Worm (Caenorhabditis elegans) whole organism, L1 larva: ENCODE data around the gene fntb-1.

Experiments
- aha-1 ChIP-seq: fragments of 150-350 bp; optimal IDR thresholded peaks from 2 replicates; lab custom pipeline; 2014; ENCODE audit warnings: missing biosample characterization, missing genetic modification characterization
- alr-1 ChIP-seq: fragments of 200-800 bp; sonication (Bioruptor generic); optimal IDR thresholded peaks from 2 replicates; lab custom pipeline; 2018; ENCODE audit warnings: borderline replicate concordance, mild to moderate bottlenecking, missing genetic modification characterization, missing compliant biosample characterization
- ama-1 ChIP-seq: fragments of 150-350 bp; optimal IDR thresholded peaks from 2 replicates; lab custom pipeline; 2014
- ceh-88 ChIP-seq: fragments of 200-800 bp; sonication (Bioruptor generic); IDR thresholded peaks from 2 replicates; pipeline ENCODE4 v1.3.6; 2022; ENCODE audit warnings: missing genetic modification characterization, missing compliant biosample characterization
- ceh-90 ChIP-seq: sonication (generic microtip); optimal IDR thresholded peaks from 2 replicates; lab custom pipeline; 2016; ENCODE audit warnings: missing genetic modification characterization, missing compliant biosample characterization
- ces-1 ChIP-seq: fragments of 150-350 bp; optimal IDR thresholded peaks from 2 replicates; lab custom pipeline; 2014; ENCODE audit warnings: missing biosample characterization, missing genetic modification reagents, missing genetic modification characterization
- efl-1 ChIP-seq, 4 experiments: fragments of 150-350 bp; optimal IDR thresholded peaks in 3 of 4; peaks in 1 of 4; 1 replicate in 1 of 4; 2 replicates in 3 of 4; lab custom pipeline; 2014; ENCODE audit warnings: missing biosample characterization in 2 of 4, missing genetic modification characterization in 2 of 4, missing genetic modification reagents in 2 of 4
- efl-3 ChIP-seq: fragments of 200-800 bp; sonication (Bioruptor generic); optimal IDR thresholded peaks from 2 replicates; lab custom pipeline; 2018; ENCODE audit warnings: mild to moderate bottlenecking, missing genetic modification characterization, missing compliant biosample characterization
- egl-13 ChIP-seq: sonication (generic microtip); optimal IDR thresholded peaks from 2 replicates; lab custom pipeline; 2016; ENCODE audit warnings: missing genotype, missing genetic modification reagents, missing genetic modification characterization, missing compliant biosample characterization
- elt-2 ChIP-seq: sonication (generic microtip); optimal IDR thresholded peaks from 2 replicates; lab custom pipeline; 2016; ENCODE audit warnings: missing genetic modification characterization, mild to moderate bottlenecking, inconsistent platforms, missing compliant biosample characterization, missing genetic modification reagents
- ets-5 ChIP-seq: fragments of 200-800 bp; sonication (Bioruptor generic); IDR thresholded peaks from 2 replicates; pipeline ENCODE4 v1.3.6; 2022; ENCODE audit warnings: missing genetic modification characterization, missing compliant biosample characterization
- fkh-10 ChIP-seq: sonication (generic microtip); optimal IDR thresholded peaks from 2 replicates; lab custom pipeline; 2017; ENCODE audit warnings: missing biosample characterization, missing genetic modification reagents, missing genetic modification characterization
- fkh-4 ChIP-seq: sonication (generic microtip); optimal IDR thresholded peaks from 2 replicates; lab custom pipeline; 2016; ENCODE audit warnings: missing compliant biosample characterization, missing genetic modification characterization, borderline replicate concordance
- fkh-8 ChIP-seq: sonication (generic microtip); optimal IDR thresholded peaks from 2 replicates; lab custom pipeline; 2016; ENCODE audit warnings: mild to moderate bottlenecking, missing genetic modification characterization, missing compliant biosample characterization
- fos-1 ChIP-seq: fragments of 150-350 bp; optimal IDR thresholded peaks from 2 replicates; lab custom pipeline; 2014; ENCODE audit warnings: missing biosample characterization, missing genetic modification characterization
- grh-1 ChIP-seq: fragments of 200-800 bp; sonication (Bioruptor generic); IDR thresholded peaks from 2 replicates; pipeline ENCODE4 v1.3.6; 2022; ENCODE audit warnings: missing genetic modification reagents, missing genetic modification characterization, missing compliant biosample characterization
- isw-1 ChIP-seq: fragments of 200-800 bp; sonication (Bioruptor generic); IDR thresholded peaks from 2 replicates; pipeline ENCODE4 v1.3.6; 2022; ENCODE audit warnings: missing genetic modification characterization, missing compliant biosample characterization
- jun-1 ChIP-seq: fragments of 150-350 bp; optimal IDR thresholded peaks from 2 replicates; lab custom pipeline; 2014; ENCODE audit warnings: missing biosample characterization, missing genetic modification reagents, missing genetic modification characterization
- lin-35 ChIP-seq, 2 experiments: fragments of 150-350 bp; optimal IDR thresholded peaks; 2 replicates each; lab custom pipeline; 2014; ENCODE audit warnings: missing biosample characterization in 2 of 2, missing genetic modification characterization in 2 of 2, missing genetic modification reagents in 2 of 2
- mab-9 ChIP-seq: fragments of 200-800 bp; sonication (Bioruptor generic); IDR thresholded peaks from 2 replicates; pipeline ENCODE4 v1.3.6; 2022; ENCODE audit warnings: missing genetic modification reagents, missing genetic modification characterization, missing compliant biosample characterization
- mef-2 ChIP-seq: fragments of 150-350 bp; optimal IDR thresholded peaks from 2 replicates; lab custom pipeline; 2014; ENCODE audit warnings: missing biosample characterization, missing genetic modification characterization
- mep-1 ChIP-seq: fragments of 150-350 bp; optimal IDR thresholded peaks from 2 replicates; lab custom pipeline; 2014; ENCODE audit warnings: missing biosample characterization, missing genetic modification characterization
- nhr-11 ChIP-seq: fragments of 150-350 bp; optimal IDR thresholded peaks from 2 replicates; lab custom pipeline; 2014; ENCODE audit warnings: missing biosample characterization, missing genetic modification characterization
- nhr-20 ChIP-seq: sonication (generic microtip); optimal IDR thresholded peaks from 2 replicates; lab custom pipeline; 2016; ENCODE audit warnings: mild to moderate bottlenecking, missing genetic modification characterization, missing compliant biosample characterization
- nhr-28 ChIP-seq: fragments of 150-350 bp; optimal IDR thresholded peaks from 2 replicates; lab custom pipeline; 2014; ENCODE audit warnings: missing biosample characterization, missing genetic modification characterization
- nhr-85 ChIP-seq: sonication (generic microtip); peaks from one replicate; lab custom pipeline; 2016; ENCODE audit warnings: missing genetic modification characterization, inconsistent platforms, missing compliant biosample characterization
- pag-3 ChIP-seq: sonication (generic microtip); optimal IDR thresholded peaks from 2 replicates; lab custom pipeline; 2017; ENCODE audit warnings: missing genetic modification characterization, mild to moderate bottlenecking, missing compliant biosample characterization, antibody characterized with exemption, borderline replicate concordance; ENCODE audit not compliant: insufficient read depth
- pqm-1 ChIP-seq: sonication (generic microtip); optimal IDR thresholded peaks from 3 replicates; lab custom pipeline; 2017; ENCODE audit warnings: missing biosample characterization, missing genetic modification characterization
- snpc-4 ChIP-seq: fragments of 150-350 bp; optimal IDR thresholded peaks from 2 replicates; lab custom pipeline; 2014; ENCODE audit warnings: missing biosample characterization, missing genetic modification characterization
- sox-4 ChIP-seq: sonication (generic microtip); optimal IDR thresholded peaks from 2 replicates; lab custom pipeline; 2016; ENCODE audit warnings: missing genetic modification characterization, missing compliant biosample characterization
- sup-37 ChIP-seq: fragments of 200-800 bp; sonication (Bioruptor generic); optimal IDR thresholded peaks from 2 replicates; lab custom pipeline; 2018; ENCODE audit warnings: mild to moderate bottlenecking, missing genetic modification characterization, missing compliant biosample characterization
- unc-62 ChIP-seq: fragments of 150-350 bp; optimal IDR thresholded peaks from 2 replicates; lab custom pipeline; 2014; ENCODE audit warnings: missing biosample characterization, missing genetic modification reagents, missing genetic modification characterization
- unc-98 ChIP-seq: fragments of 200-800 bp; sonication (Bioruptor generic); IDR thresholded peaks from 2 replicates; pipeline ENCODE4 v1.3.6; 2022; ENCODE audit warnings: missing genetic modification characterization, missing compliant biosample characterization
- zag-1 ChIP-seq: fragments of 150-350 bp; optimal IDR thresholded peaks from 2 replicates; lab custom pipeline; 2014; ENCODE audit warnings: missing biosample characterization, missing genetic modification characterization
- ztf-11 ChIP-seq, 2 experiments: sonication (generic microtip); optimal IDR thresholded peaks; 2 replicates each; lab custom pipeline; 2016 to 2017; ENCODE audit warnings: missing genetic modification characterization in 2 of 2, missing biosample characterization in 1 of 2, missing compliant biosample characterization in 1 of 2
- ztf-4 ChIP-seq: fragments of 150-350 bp; optimal IDR thresholded peaks from 2 replicates; lab custom pipeline; 2014; ENCODE audit warnings: missing biosample characterization, missing genetic modification characterization

Gene fntb-1

DNA sequence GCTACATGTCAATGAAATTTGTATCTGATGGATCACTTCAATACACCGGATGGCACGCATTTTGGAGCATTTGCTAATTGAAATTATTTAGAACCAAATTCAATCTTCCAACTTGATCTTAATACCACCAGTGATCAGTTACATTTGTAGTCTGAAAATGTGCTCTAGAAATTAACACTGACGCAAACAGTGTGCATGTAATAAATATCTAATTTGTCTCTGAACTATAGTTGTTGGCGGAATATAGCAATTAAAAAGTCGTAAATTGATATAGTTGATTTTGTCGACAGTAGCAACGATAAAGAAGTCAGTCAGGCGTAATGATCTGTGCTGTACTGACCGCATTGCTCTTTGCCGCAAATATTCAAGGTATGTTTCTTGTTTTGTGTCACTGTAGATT is 24.8 kb downstream of the fntb-1 start, which contains the start of gene clec-227:
TSS of gene clec-227 (plus strand) at position 301 of the 400 bp plus-strand sequence.
- TF ChIP-seq ets-5 (GFP tag; lab: Robert Waterston, UW) = no peak
- TF ChIP-seq fos-1 (tag; lab: Kevin White, UChicago) = no peak
- TF ChIP-seq efl-1 (optimal IDR thresholded peaks at IDR 0.05; lab: Kevin White, UChicago) = no peak
- peak in 1 of 2 experiments; percentile 85 for TF ChIP-seq efl-1 (GFP tag; optimal IDR thresholded peaks at IDR 0.05 in 1 of 2; lab: Kevin White, UChicago)
- TF ChIP-seq nhr-11 = no peak
- TF ChIP-seq zag-1 (tag; lab: Kevin White, UChicago) = no peak
- no peak for TF ChIP-seq mab-9 (GFP tag; lab: Robert Waterston, UW)
- TF ChIP-seq pqm-1 (tag; lab: Kevin White, UChicago) = no peak

DNA sequence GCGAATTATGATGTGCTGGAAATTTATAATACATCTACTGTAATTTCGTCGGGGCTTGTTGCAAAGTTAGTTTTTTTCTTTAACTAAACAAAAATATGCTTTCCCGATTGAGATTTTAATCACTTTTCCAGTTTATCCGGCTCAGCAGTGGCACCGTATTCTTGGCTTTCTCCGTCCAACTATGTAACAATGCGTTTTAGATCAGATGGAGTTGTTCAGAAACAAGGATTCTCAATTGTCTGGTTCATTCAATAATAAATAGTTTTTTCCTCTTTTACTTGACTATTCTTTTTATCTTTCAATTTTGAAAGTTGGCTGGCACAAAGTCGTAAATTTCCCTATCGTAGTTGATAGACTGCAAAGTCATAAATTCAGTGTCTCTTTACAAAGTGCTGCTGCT is 26.6 kb downstream of the fntb-1 start, which contains the start of gene clec-56:
TSS of gene clec-56 (plus strand) at position 301 of the 400 bp plus-strand sequence.
- TF ChIP-seq fos-1 (tag; lab: Kevin White, UChicago) (no peak), fkh-4 (no peak), fkh-10 (no peak), ces-1 (no peak), efl-3 (no peak), nhr-28 (no peak), sup-37 (GFP tag; lab: Kevin White, UChicago) (no peak), aha-1 (no peak), sox-4 (tag; lab: Kevin White, UChicago) (no peak), ceh-88 (GFP tag; lab: Robert Waterston, UW) (no peak), snpc-4 (tag; lab: Kevin White, UChicago) (no peak), egl-13 (no peak), unc-62 (GFP tag; lab: Kevin White, UChicago) (no peak), nhr-85 (tag; lab: Kevin White, UChicago) (no peak), mab-9 (GFP tag; lab: Robert Waterston, UW) (no peak), grh-1 (no peak), nhr-20 (tag; lab: Kevin White, UChicago) (no peak)

DNA sequence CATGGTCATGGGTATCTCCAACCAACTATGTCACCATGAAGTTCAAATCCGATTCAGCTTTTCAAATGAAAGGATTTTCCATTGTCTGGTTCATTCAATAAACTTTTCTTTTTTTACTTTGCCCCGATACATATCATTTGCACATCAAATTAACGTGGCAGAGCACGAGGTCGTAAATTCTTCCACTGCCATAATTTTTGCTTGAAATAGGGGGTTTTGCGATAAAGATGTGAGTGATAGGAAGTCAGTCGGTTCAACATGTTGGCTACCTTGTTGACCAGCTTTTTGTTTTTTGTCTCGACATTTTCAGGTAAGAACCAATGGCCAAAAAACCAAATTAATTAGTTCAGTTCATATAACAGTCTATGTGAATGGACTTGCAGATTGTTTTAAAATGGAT is 29.2 kb downstream of the fntb-1 start, which contains the start of gene clec-54:
TSS of gene clec-54 (plus strand) at position 224 of the 400 bp plus-strand sequence.
- TF ChIP-seq ztf-11 (tag; optimal IDR thresholded peaks at IDR 0.05; lab: Kevin White, UChicago) (no peak), jun-1 (tag; lab: Kevin White, UChicago) (no peak), ceh-90 (tag; lab: Kevin White, UChicago) (no peak), lin-35 (GFP tag; optimal IDR thresholded peaks at IDR 0.05; lab: Kevin White, UChicago) (no peak), ztf-4 (tag; lab: Kevin White, UChicago) (no peak), alr-1 (tag; lab: Kevin White, UChicago) (no peak), fkh-8 (tag; lab: Kevin White, UChicago) (no peak), efl-1 (optimal IDR thresholded peaks at IDR 0.05; lab: Kevin White, UChicago) (no peak), efl-1 (GFP tag; optimal IDR thresholded peaks at IDR 0.05 in 1 of 2; lab: Kevin White, UChicago) (peak in 1 of 2 experiments; percentile 63), mep-1 (tag; lab: Kevin White, UChicago) (no peak), isw-1 (GFP tag; lab: Robert Waterston, UW) (no peak), unc-98 (GFP tag; lab: Robert Waterston, UW) (no peak), egl-13 (no peak), ama-1 (lab: Kevin White, UChicago) (no peak), elt-2 (tag; lab: Kevin White, UChicago) (peak; percentile 52), pag-3 (tag; lab: Kevin White, UChicago) (no peak), mef-2 (no peak)

DNA sequence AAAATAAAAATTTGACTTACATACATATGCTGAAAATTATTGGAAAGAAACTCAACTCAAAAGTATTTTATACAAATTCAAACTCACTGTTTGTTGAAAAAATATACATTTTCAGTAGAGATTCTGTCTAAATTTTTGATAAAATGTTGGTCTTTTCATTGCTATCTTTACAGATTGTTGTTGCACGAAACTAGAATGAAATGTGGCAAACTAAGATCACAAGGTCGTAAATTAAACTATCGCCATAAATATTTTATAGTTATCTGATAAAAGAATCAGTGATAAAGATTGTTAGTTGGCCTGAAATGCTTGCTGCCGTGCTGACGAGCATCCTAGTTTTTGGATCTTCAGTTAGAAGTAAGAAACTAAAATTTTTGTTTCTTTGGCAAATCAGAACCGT is 31.5 kb downstream of the fntb-1 start, which contains the start of gene clec-55:
TSS of gene clec-55 (plus strand) at position 301 of the 400 bp plus-strand sequence.
- no peak for TF ChIP-seq nhr-20 (tag; lab: Kevin White, UChicago)
- peak; percentile 40 for TF ChIP-seq elt-2 (tag; lab: Kevin White, UChicago)
